Fruit fly (Drosophila melanogaster) whole organism, embryonic: ENCODE results near the gene CG12439.

Experiments used
- Awh ChIP-seq: fragments of 200-800 bp; sonication (Bioruptor generic); IDR thresholded peaks from 2 replicates; pipeline ENCODE4, ENCODE4 v1.3.6; 2022; ENCODE audit warnings: missing biosample characterization, missing genetic modification characterization
- Bgb ChIP-seq: fragments of 200-800 bp; sonication (Bioruptor generic); IDR thresholded peaks from 2 replicates; pipeline ENCODE4 v1.3.6; 2022; ENCODE audit warnings: missing biosample characterization, missing genetic modification characterization; ENCODE audit not compliant: partially characterized antibody
- CG11504 ChIP-seq: fragments of 200-800 bp; sonication (Bioruptor generic); optimal IDR thresholded peaks from 3 replicates; lab custom pipeline; 2019; ENCODE audit warnings: missing biosample characterization, mild to moderate bottlenecking, missing genetic modification characterization, moderate library complexity
- CG12219 ChIP-seq: fragments of 200-800 bp; sonication (Bioruptor generic); optimal IDR thresholded peaks from 3 replicates; lab custom pipeline; 2018; ENCODE audit warnings: missing biosample characterization, mild to moderate bottlenecking, missing genetic modification characterization
- CG17568 ChIP-seq: fragments of 200-800 bp; sonication (Bioruptor generic); optimal IDR thresholded peaks from 2 replicates; lab custom pipeline; 2018; ENCODE audit warnings: missing biosample characterization, mild to moderate bottlenecking, missing genetic modification characterization, moderate library complexity
- CG3065 ChIP-seq: fragments of 200-800 bp; sonication (Bioruptor generic); optimal IDR thresholded peaks from 2 replicates; lab custom pipeline; 2016; ENCODE audit warnings: missing biosample characterization, missing genetic modification characterization
- CG3281 ChIP-seq: fragments of 200-800 bp; sonication (Bioruptor generic); optimal IDR thresholded peaks from 3 replicates; lab custom pipeline; 2017; ENCODE audit warnings: missing biosample characterization, mild to moderate bottlenecking, missing genetic modification characterization
- CG3847 ChIP-seq: fragments of 200-800 bp; sonication (Bioruptor generic); IDR thresholded peaks from 2 replicates; pipeline ENCODE4 v1.3.6; 2022; ENCODE audit warnings: missing biosample characterization, missing genetic modification characterization
- CG4360 ChIP-seq: fragments of 200-800 bp; sonication (Bioruptor generic); IDR thresholded peaks from 2 replicates; pipeline ENCODE4 v1.3.6; 2022; ENCODE audit warnings: missing biosample characterization, missing genetic modification characterization
- CG5180 ChIP-seq: fragments of 200-800 bp; sonication (Bioruptor generic); optimal IDR thresholded peaks from 3 replicates; lab custom pipeline; 2017; ENCODE audit warnings: missing biosample characterization, missing genetic modification characterization, mild to moderate bottlenecking, moderate library complexity, missing genetic modification reagents
- CG6791 ChIP-seq: fragments of 200-800 bp; sonication (Bioruptor generic); IDR thresholded peaks from 3 replicates; pipeline ENCODE4 v1.3.6; 2022; ENCODE audit warnings: missing biosample characterization, missing genetic modification characterization; ENCODE audit not compliant: partially characterized antibody
- CG7372 ChIP-seq: fragments of 200-800 bp; sonication (Bioruptor generic); IDR thresholded peaks from 2 replicates; pipeline ENCODE4 v1.3.6; 2022; ENCODE audit warnings: missing biosample characterization, missing genetic modification characterization
- CG7963 ChIP-seq: fragments of 200-800 bp; sonication (Bioruptor generic); IDR thresholded peaks from 3 replicates; pipeline ENCODE4 v1.3.6; 2022; ENCODE audit warnings: missing biosample characterization, missing genetic modification characterization; ENCODE audit not compliant: partially characterized antibody
- Camta ChIP-seq: fragments of 200-800 bp; sonication (Bioruptor generic); optimal IDR thresholded peaks from 2 replicates; lab custom pipeline; 2016; ENCODE audit warnings: missing biosample characterization, missing genetic modification characterization
- Dp ChIP-seq: fragments of 200-800 bp; sonication (Bioruptor generic); optimal IDR thresholded peaks from 2 replicates; lab custom pipeline; 2018; ENCODE audit warnings: missing biosample characterization, mild to moderate bottlenecking, missing genetic modification characterization, moderate library complexity
- Dref ChIP-seq: fragments of 200-800 bp; sonication (Bioruptor generic); IDR thresholded peaks from 2 replicates; pipeline ENCODE4 v1.3.6; 2022; ENCODE audit warnings: missing biosample characterization, missing genetic modification characterization
- Gug ChIP-seq: fragments of 200-800 bp; sonication (Bioruptor generic); IDR thresholded peaks from 4 replicates; pipeline ENCODE4 v1.3.6; 2022; ENCODE audit warnings: missing biosample characterization, missing genetic modification characterization
- HLHmδ ChIP-seq: fragments of 200-800 bp; sonication (Bioruptor generic); optimal IDR thresholded peaks from 2 replicates; lab custom pipeline; 2018; ENCODE audit warnings: missing biosample characterization, mild to moderate bottlenecking, missing genetic modification characterization, moderate library complexity
- Med ChIP-seq: fragments of 200-800 bp; sonication (Bioruptor generic); peaks from one replicate; lab custom pipeline; 2016; ENCODE audit warnings: missing biosample characterization, missing genetic modification characterization, mild to moderate bottlenecking, inconsistent platforms, moderate library complexity
- NFAT ChIP-seq: fragments of 200-800 bp; sonication (Bioruptor generic); IDR thresholded peaks from 2 replicates; pipeline ENCODE4 v1.3.6; 2022; ENCODE audit warnings: missing biosample characterization, missing genetic modification characterization
- Opbp ChIP-seq: fragments of 200-800 bp; sonication (Bioruptor generic); IDR thresholded peaks from 3 replicates; pipeline ENCODE4 v1.3.6; 2022; ENCODE audit warnings: missing biosample characterization, missing genetic modification characterization; ENCODE audit not compliant: partially characterized antibody
- Rx ChIP-seq: fragments of 200-800 bp; sonication (Bioruptor generic); IDR thresholded peaks from 2 replicates; pipeline ENCODE4 v1.3.6; 2022; ENCODE audit warnings: missing biosample characterization, missing genetic modification characterization
- Sox102F ChIP-seq: fragments of 200-800 bp; sonication (Bioruptor generic); optimal IDR thresholded peaks from 2 replicates; lab custom pipeline; 2018; ENCODE audit warnings: missing biosample characterization, mild to moderate bottlenecking, missing genetic modification characterization, moderate library complexity
- Xrp1 ChIP-seq: fragments of 200-800 bp; sonication (Bioruptor generic); IDR thresholded peaks from 2 replicates; pipeline ENCODE4 v1.3.6; 2022; ENCODE audit warnings: missing biosample characterization, missing genetic modification characterization
- ap ChIP-seq: fragments of 200-800 bp; sonication (Bioruptor generic); IDR thresholded peaks from 2 replicates; pipeline ENCODE4 v1.3.6; 2022; ENCODE audit warnings: missing biosample characterization, missing genetic modification characterization
- ci ChIP-seq: fragments of 200-800 bp; sonication (Bioruptor generic); IDR thresholded peaks from 3 replicates; pipeline ENCODE4 v1.3.6; 2022; ENCODE audit warnings: missing biosample characterization, missing genetic modification characterization
- crol ChIP-seq: fragments of 200-800 bp; sonication (Bioruptor generic); IDR thresholded peaks from 2 replicates; pipeline ENCODE4 v1.3.6; 2022; ENCODE audit warnings: missing biosample characterization, missing genetic modification characterization
- esg ChIP-seq: fragments of 200-800 bp; sonication (Bioruptor generic); conservative IDR thresholded peaks from 2 replicates; pipeline ENCODE4 v1.3.6; 2022; ENCODE audit warnings: missing biosample characterization, missing genetic modification characterization
- hth ChIP-seq: fragments of >200 bp; optimal IDR thresholded peaks from 2 replicates; lab custom pipeline; 2017; ENCODE audit warnings: inconsistent platforms
- lmd ChIP-seq: fragments of 200-800 bp; sonication (Bioruptor generic); IDR thresholded peaks from 2 replicates; pipeline ENCODE4 v1.3.6; 2022; ENCODE audit warnings: missing biosample characterization, missing genetic modification characterization
- prd ChIP-seq, 3 experiments: fragments of >200 bp in 2 of 3; fragments of 200-800 bp in 1 of 3; sonication (Bioruptor generic) in 1 of 3; optimal IDR thresholded peaks in 2 of 3; IDR thresholded peaks in 1 of 3; 2 replicates in 2 of 3; 3 replicates in 1 of 3; pipeline versions ENCODE4 v1.3.6 to Lab custom; 2017 to 2022; ENCODE audit warnings: missing biosample characterization in 1 of 3, missing genetic modification characterization in 1 of 3
- psq ChIP-seq: fragments of 200-800 bp; sonication (Bioruptor generic); optimal IDR thresholded peaks from 2 replicates; lab custom pipeline; 2017; ENCODE audit warnings: missing biosample characterization, missing genetic modification characterization
- row ChIP-seq: fragments of 200-800 bp; sonication (Bioruptor generic); IDR thresholded peaks from 3 replicates; pipeline ENCODE4 v1.3.6; 2022; ENCODE audit warnings: missing biosample characterization, missing genetic modification characterization
- scrt ChIP-seq: fragments of 200-800 bp; sonication (Bioruptor generic); optimal IDR thresholded peaks from 2 replicates; lab custom pipeline; 2018; ENCODE audit warnings: missing biosample characterization, mild to moderate bottlenecking, missing genetic modification characterization, moderate library complexity
- sens ChIP-seq: fragments of 200-800 bp; sonication (Bioruptor generic); peaks from one replicate; lab custom pipeline; 2016; ENCODE audit warnings: missing biosample characterization, missing genetic modification characterization
- sisA ChIP-seq: fragments of 200-800 bp; sonication (Bioruptor generic); IDR thresholded peaks from 2 replicates; pipeline ENCODE4 v1.3.6; 2022; ENCODE audit warnings: missing biosample characterization, missing genetic modification characterization
- ssp ChIP-seq: fragments of 200-800 bp; sonication (Bioruptor generic); IDR thresholded peaks from 2 replicates; pipeline ENCODE4 v1.3.6; 2022; ENCODE audit warnings: missing biosample characterization, missing genetic modification characterization
- yki ChIP-seq: fragments of >200 bp; optimal IDR thresholded peaks from 3 replicates; lab custom pipeline; 2018
- zen2 ChIP-seq: fragments of 200-800 bp; sonication (Bioruptor generic); IDR thresholded peaks from 3 replicates; pipeline ENCODE4 v1.3.6; 2022; ENCODE audit warnings: missing biosample characterization, missing genetic modification characterization; ENCODE audit not compliant: partially characterized antibody
- zfh1 ChIP-seq: fragments of 200-800 bp; sonication (Bioruptor generic); IDR thresholded peaks from 3 replicates; pipeline ENCODE4 v1.3.6; 2022; ENCODE audit warnings: missing biosample characterization, missing genetic modification characterization

The CG12439 gene

DNA sequence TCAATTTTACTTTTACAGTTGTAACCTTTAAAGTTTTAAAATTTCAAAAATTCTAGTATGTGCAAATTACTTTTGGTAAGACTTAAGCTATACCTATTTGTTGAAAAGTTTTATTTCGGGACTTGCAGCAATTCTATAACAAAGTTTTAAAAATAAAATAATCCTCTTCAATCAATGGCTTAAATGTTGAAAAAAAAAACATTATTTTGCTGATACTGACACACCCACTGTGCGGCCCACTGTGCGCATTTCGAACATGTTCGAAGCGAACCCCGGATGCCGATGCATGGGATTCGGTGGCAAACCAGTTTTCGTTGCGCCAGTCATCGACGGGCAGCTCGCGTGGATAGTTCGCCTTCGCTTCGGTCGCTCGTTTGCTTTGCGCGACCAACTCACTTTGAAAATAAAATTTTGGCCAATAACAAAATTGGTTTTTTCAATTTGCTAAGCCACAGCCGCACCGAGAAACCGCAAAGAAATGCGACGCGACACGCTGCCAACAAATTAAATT lies 48.6 kb downstream of the CG12439 start, which contains the start of gene CG32982 (continued):
- TF ChIP-seq CG3065 (GFP tag; lab: Kevin White, UChicago), result peak; percentile 77
- peak; percentile 95 for TF ChIP-seq Camta
- TF ChIP-seq Dref, result no peak
- TF ChIP-seq yki (lab: Kevin White, UChicago), result no peak
- no peak for TF ChIP-seq Dp (GFP tag; lab: Kevin White, UChicago)
- peak; percentile 64 for TF ChIP-seq CG12219

DNA sequence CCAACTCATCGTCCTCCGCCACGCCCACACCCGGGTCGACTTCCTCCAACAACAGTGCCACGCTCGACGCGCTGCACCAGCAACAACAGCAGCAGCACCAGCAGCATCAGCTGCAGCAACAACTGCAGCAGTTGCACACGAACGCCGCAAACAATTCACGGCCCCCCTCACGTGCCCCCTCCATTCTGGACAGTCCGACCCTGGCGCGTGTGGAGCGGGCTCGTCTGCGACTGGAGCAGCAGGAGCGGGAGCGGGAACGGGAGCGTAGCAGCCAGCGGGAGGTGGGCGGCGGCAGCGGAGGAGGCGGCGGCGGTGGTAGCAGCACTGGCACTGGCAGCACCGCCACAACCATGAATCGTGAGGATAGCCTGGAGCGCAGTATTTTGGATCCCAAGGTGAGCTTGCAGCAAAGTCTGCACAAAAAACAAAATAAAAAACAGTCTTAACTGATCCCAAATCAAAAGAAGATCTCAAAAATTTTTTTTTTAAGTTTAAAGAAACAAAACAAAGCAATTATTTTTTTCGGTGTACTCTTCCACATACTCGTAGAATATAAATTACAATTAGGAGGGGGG lies 50.2 kb downstream of the CG12439 start:
- no peak for TF ChIP-seq scrt (GFP tag; lab: Kevin White, UChicago)
- peak; percentile 3; the same call in 1 of the 2 replicates for TF ChIP-seq sisA
- TF ChIP-seq CG6791 (GFP tag; lab: Robert Waterston, UW), result 0 out of 3 replicates have a peak, but pooled peaks have one; percentile 54
- TF ChIP-seq CG3281 (GFP tag; lab: Kevin White, UChicago), result no peak
- TF ChIP-seq CG7372 (GFP tag; lab: Robert Waterston, UW), result no peak
- TF ChIP-seq esg (GFP tag; lab: Robert Waterston, UW), result 0 out of 2 replicates have a peak, but pooled peaks have one; percentile 14
- TF ChIP-seq CG11504 (tag; lab: Kevin White, UChicago), result no peak
- peak; percentile 68 for TF ChIP-seq CG5180
- no peak for TF ChIP-seq prd (optimal IDR thresholded peaks at IDR 0.05; lab: Kevin White, UChicago)
- TF ChIP-seq prd (GFP tag; IDR thresholded peaks at IDR 0.05; lab: Robert Waterston, UW), result 0 out of 3 replicates have a peak, but pooled peaks have one; percentile 5
- no peak for TF ChIP-seq Rx
- TF ChIP-seq CG7963 (GFP tag; lab: Robert Waterston, UW), result 0 out of 3 replicates have a peak, but pooled peaks have one; percentile 25
- TF ChIP-seq Sox102F (GFP tag; lab: Kevin White, UChicago), result no peak
- TF ChIP-seq ap (GFP tag; lab: Robert Waterston, UW), result peak; percentile 10; the same call in 1 of the 2 replicates
- TF ChIP-seq Opbp (GFP tag; lab: Robert Waterston, UW), result 0 out of 3 replicates have a peak, but pooled peaks have one; percentile 30
- no peak for TF ChIP-seq CG3847 (GFP tag; lab: Robert Waterston, UW)
- peak; percentile 69 for TF ChIP-seq Med (GFP tag; lab: Kevin White, UChicago)
- no peak for TF ChIP-seq psq (GFP tag; lab: Kevin White, UChicago)
- TF ChIP-seq NFAT (GFP tag; lab: Robert Waterston, UW), result 0 out of 2 replicates have a peak, but pooled peaks have one; percentile 22
- TF ChIP-seq crol (GFP tag; lab: Robert Waterston, UW), result peak; percentile 97
- 0 out of 2 replicates have a peak, but pooled peaks have one; percentile 11 for TF ChIP-seq Xrp1 (GFP tag; lab: Robert Waterston, UW)
- TF ChIP-seq sens (GFP tag; lab: Kevin White, UChicago), result peak; percentile 75
- TF ChIP-seq row (GFP tag; lab: Robert Waterston, UW), result no peak
- no peak for TF ChIP-seq CG17568 (GFP tag; lab: Kevin White, UChicago)
- no peak for TF ChIP-seq hth
- peak; percentile 25; the same call in 1 of the 3 replicates for TF ChIP-seq ci (GFP tag; lab: Robert Waterston, UW)
- TF ChIP-seq lmd (GFP tag; lab: Robert Waterston, UW), result 0 out of 2 replicates have a peak, but pooled peaks have one; percentile 17
- no peak for TF ChIP-seq HLHmδ
- TF ChIP-seq zen2 (GFP tag; lab: Robert Waterston, UW), result no peak
- TF ChIP-seq CG4360, result peak; percentile 49
- no peak for TF ChIP-seq Gug
- TF ChIP-seq zfh1 (GFP tag; lab: Robert Waterston, UW), result 0 out of 3 replicates have a peak, but pooled peaks have one; percentile 18
- no peak for TF ChIP-seq Awh (GFP tag; lab: Robert Waterston, UW)
- no peak for TF ChIP-seq ssp (GFP tag; lab: Robert Waterston, UW)
- no peak for TF ChIP-seq Bgb (GFP tag; lab: Robert Waterston, UW)
